Worm (Caenorhabditis elegans) whole organism, L2 larva: ENCODE data around the gene T28H11.7.

ENCODE experiments used
- crh-2 ChIP-seq: sonication (generic microtip); optimal IDR thresholded peaks from 2 replicates; lab custom pipeline; 2017; ENCODE audit warnings: missing biosample characterization, missing genetic modification characterization
- nhr-10 ChIP-seq: sonication (generic microtip); optimal IDR thresholded peaks from 2 replicates; lab custom pipeline; 2017; ENCODE audit warnings: missing biosample characterization, missing genetic modification characterization
- nhr-12 ChIP-seq: fragments of 150-350 bp; optimal IDR thresholded peaks from 2 replicates; lab custom pipeline; 2014; ENCODE audit warnings: missing biosample characterization, missing genetic modification characterization
- nhr-21 ChIP-seq: fragments of 150-350 bp; optimal IDR thresholded peaks from 2 replicates; lab custom pipeline; 2014; ENCODE audit warnings: missing biosample characterization, missing genetic modification characterization
- nhr-237 ChIP-seq: fragments of 150-350 bp; optimal IDR thresholded peaks from 2 replicates; lab custom pipeline; 2014; ENCODE audit warnings: missing biosample characterization, missing genetic modification characterization
- sem-4 ChIP-seq: fragments of 150-350 bp; optimal IDR thresholded peaks from 2 replicates; lab custom pipeline; 2014; ENCODE audit warnings: missing biosample characterization, missing genetic modification reagents, missing genetic modification characterization
- snpc-4 ChIP-seq: fragments of 150-350 bp; optimal IDR thresholded peaks from 2 replicates; lab custom pipeline; 2014; ENCODE audit warnings: missing biosample characterization, missing genetic modification characterization
- unc-62 ChIP-seq: fragments of 150-350 bp; optimal IDR thresholded peaks from 2 replicates; lab custom pipeline; 2014; ENCODE audit warnings: missing biosample characterization, missing genetic modification reagents, missing genetic modification characterization
- zag-1 ChIP-seq: fragments of 150-350 bp; optimal IDR thresholded peaks from 2 replicates; lab custom pipeline; 2014; ENCODE audit warnings: missing biosample characterization, missing genetic modification characterization
- ztf-1 ChIP-seq: fragments of 200-800 bp; sonication (Bioruptor generic); conservative IDR thresholded peaks from 2 replicates; pipeline ENCODE4 v1.3.6; 2022; ENCODE audit warnings: missing genetic modification characterization, missing compliant biosample characterization

ce11 chrIV:4975995-4976394 is 41.0 kb downstream of the T28H11.7 start, which contains the start of gene Y9C9A.16:
- TF ChIP-seq nhr-12 (tag; lab: Kevin White, UChicago): no peak
- no peak for TF ChIP-seq nhr-10 (tag; lab: Kevin White, UChicago)
- TF ChIP-seq crh-2 (tag; lab: Kevin White, UChicago): no peak
- no peak for TF ChIP-seq nhr-21
- TF ChIP-seq nhr-237 (tag; lab: Kevin White, UChicago): no peak
- no peak for TF ChIP-seq sem-4
- TF ChIP-seq snpc-4: no peak
- no peak for TF ChIP-seq zag-1 (tag; lab: Kevin White, UChicago)
- no peak for TF ChIP-seq ztf-1
- no peak for TF ChIP-seq unc-62 (GFP tag; lab: Kevin White, UChicago)
